Worm (Caenorhabditis elegans) whole organism, young adult: Measurements from ENCODE around the gene mlk-1.
"Not testable (repeated sequence)": the region's sequence is repeated elsewhere in the genome, so short reads cannot be mapped to it uniquely, and the experiment has no call there.

Experiments
- T07F8.4 ChIP-seq: sonication (generic microtip); optimal IDR thresholded peaks from 2 replicates; lab custom pipeline; 2016; ENCODE audit warnings: mild to moderate bottlenecking, missing genetic modification characterization, moderate library complexity, missing compliant biosample characterization
- hlh-12 ChIP-seq: sonication (generic microtip); optimal IDR thresholded peaks from 2 replicates; lab custom pipeline; 2016; ENCODE audit warnings: missing genetic modification characterization, missing compliant biosample characterization
- nfya-1 ChIP-seq: sonication (generic microtip); optimal IDR thresholded peaks from 2 replicates; lab custom pipeline; 2017; ENCODE audit warnings: antibody characterized with exemption, missing compliant biosample characterization, missing genetic modification characterization, borderline replicate concordance; ENCODE audit not compliant: insufficient read depth
- snpc-4 ChIP-seq, 5 experiments: fragments of 150-350 bp in 1 of 5; sonication (generic microtip) in 4 of 5; optimal IDR thresholded peaks; 2 replicates each; lab custom pipeline; 2014 to 2018; ENCODE audit warnings: missing genetic modification characterization in 5 of 5, missing biosample characterization in 3 of 5, antibody characterized with exemption in 2 of 5, mild to moderate bottlenecking in 2 of 5, missing compliant biosample characterization in 2 of 5, missing genotype in 2 of 5, moderate library complexity in 2 of 5, missing genetic modification reagents in 1 of 5
- xnd-1 ChIP-seq: sonication (generic microtip); optimal IDR thresholded peaks from 2 replicates; lab custom pipeline; 2016; ENCODE audit warnings: missing genotype, missing genetic modification reagents, missing genetic modification characterization, missing compliant biosample characterization

DNA sequence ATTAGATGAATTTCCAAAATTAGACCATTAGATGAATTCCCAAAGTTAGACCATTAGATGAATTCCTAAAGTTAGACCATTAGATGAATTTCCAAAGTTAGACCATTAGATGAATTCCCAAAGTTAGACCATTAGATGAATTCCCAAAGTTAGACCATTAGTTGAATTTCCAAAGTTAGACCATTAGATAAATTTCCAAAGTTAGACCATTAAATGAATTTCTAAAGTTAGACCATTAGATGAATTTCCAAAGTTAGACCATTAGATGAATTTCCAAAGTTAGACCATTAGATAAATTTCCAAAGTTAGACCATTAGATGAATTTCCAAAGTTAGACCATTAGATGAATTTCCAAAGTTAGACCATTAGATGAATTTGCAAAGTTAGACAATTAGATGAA lies 10.7 kb upstream of the mlk-1 start:
- not testable (repeated sequence) for TF ChIP-seq snpc-4 (GFP tag; optimal IDR thresholded peaks at IDR 0.05; lab: Kevin White, UChicago); snpc-4 (tag; optimal IDR thresholded peaks at IDR 0.05; lab: Kevin White, UChicago); xnd-1; hlh-12 (tag; lab: Kevin White, UChicago); T07F8.4 (tag; lab: Kevin White, UChicago); nfya-1
